Fruit fly (Drosophila melanogaster): ENCODE data around the gene CG17129.

The CG17129 gene

dm6 chr3L:698748-699367, 18.7 kb upstream of the CG17129 start, which contains the start of gene CG13894 (continued):
- 0 out of 2 replicates have a peak, but pooled peaks have one; percentile 7 for TF ChIP-seq CG8765 (GFP tag; IDR thresholded peaks at IDR 0.05)
- no peak for TF ChIP-seq vnd (GFP tag; IDR thresholded peaks at IDR 0.05; ENCODE audit: partially characterized antibody)
- TF ChIP-seq ftz-f1 (GFP tag; optimal IDR thresholded peaks at IDR 0.05): no peak
- peak; percentile 71; the same call in 2 of the 3 replicates for TF ChIP-seq ci (GFP tag; IDR thresholded peaks at IDR 0.05)
- peak; percentile 46; the same call in 1 of the 2 replicates for TF ChIP-seq Bgb (GFP tag; IDR thresholded peaks at IDR 0.05; ENCODE audit: partially characterized antibody)
- TF ChIP-seq CG15514 (GFP tag; optimal IDR thresholded peaks at IDR 0.05): peak; percentile 56
- no peak for TF ChIP-seq CG3847 (GFP tag; IDR thresholded peaks at IDR 0.05)
- TF ChIP-seq dpn (GFP tag; optimal IDR thresholded peaks at IDR 0.05): no peak
- peak; percentile 47 for TF ChIP-seq ash1 (GFP tag; optimal IDR thresholded peaks at IDR 0.05)
- TF ChIP-seq Optix (GFP tag; IDR thresholded peaks at IDR 0.05): 0 out of 3 replicates have a peak, but pooled peaks have one; percentile 17
- TF ChIP-seq CG16813 (GFP tag; IDR thresholded peaks at IDR 0.05; ENCODE audit: partially characterized antibody): 0 out of 3 replicates have a peak, but pooled peaks have one; percentile 25
- 0 out of 2 replicates have a peak, but pooled peaks have one; percentile 19 for TF ChIP-seq Ptx1 (GFP tag; IDR thresholded peaks at IDR 0.05)
- 0 out of 4 replicates have a peak, but pooled peaks have one; percentile 38 for TF ChIP-seq Dll (GFP tag; IDR thresholded peaks at IDR 0.05; ENCODE audit: partially characterized antibody)
- TF ChIP-seq CG13775 (GFP tag; optimal IDR thresholded peaks at IDR 0.05): no peak
- TF ChIP-seq CG8089 (GFP tag; optimal IDR thresholded peaks at IDR 0.05): no peak
- TF ChIP-seq Drgx (GFP tag; IDR thresholded peaks at IDR 0.05): peak; percentile 31; the same call in 1 of the 2 replicates
- TF ChIP-seq CG11723 (GFP tag; optimal IDR thresholded peaks at IDR 0.05): no peak
- peak; percentile 40 for TF ChIP-seq CG11398 (GFP tag; optimal IDR thresholded peaks at IDR 0.05)
- TF ChIP-seq oc (tag; optimal IDR thresholded peaks at IDR 0.05): peak; percentile 61
- no peak for TF ChIP-seq Max (GFP tag; optimal IDR thresholded peaks at IDR 0.05)
- TF ChIP-seq CG5180 (GFP tag; optimal IDR thresholded peaks at IDR 0.05): peak; percentile 91
- TF ChIP-seq Sox102F (GFP tag; optimal IDR thresholded peaks at IDR 0.05): no peak
- peak; percentile 77 for TF ChIP-seq chm (GFP tag; IDR thresholded peaks at IDR 0.05)
- peak; percentile 37 for TF ChIP-seq lab (GFP tag; optimal IDR thresholded peaks at IDR 0.05)
- peak; percentile 100 for TF ChIP-seq CG13894 (tag; optimal IDR thresholded peaks at IDR 0.05)
- TF ChIP-seq jumu (GFP tag; optimal IDR thresholded peaks at IDR 0.05): no peak
- no peak for TF ChIP-seq gem (tag; optimal IDR thresholded peaks at IDR 0.05)
- TF ChIP-seq CG12391 (tag; optimal IDR thresholded peaks at IDR 0.05): no peak
- TF ChIP-seq CG1603 (tag; optimal IDR thresholded peaks at IDR 0.05): peak; percentile 13
- peak; percentile 90; the same call in 1 of the 2 replicates for TF ChIP-seq Adf1 (GFP tag; IDR thresholded peaks at IDR 0.05)
- TF ChIP-seq Atf6 (GFP tag; IDR thresholded peaks at IDR 0.05): no peak; the same call in 1 of the 2 replicates
- peak; percentile 53; the same call in 1 of the 2 replicates for TF ChIP-seq Awh (GFP tag; IDR thresholded peaks at IDR 0.05)
- TF ChIP-seq trem (tag; optimal IDR thresholded peaks at IDR 0.05): no peak
- peak; percentile 25 for TF ChIP-seq slp2 (GFP tag; optimal IDR thresholded peaks at IDR 0.05)
- peak; percentile 24; the same call in 1 of the 2 replicates for TF ChIP-seq CG42726 (GFP tag; IDR thresholded peaks at IDR 0.05; ENCODE audit: partially characterized antibody)
- no peak for TF ChIP-seq CG14860 (GFP tag; IDR thresholded peaks at IDR 0.05; ENCODE audit: partially characterized antibody)
- no peak for TF ChIP-seq dati (GFP tag; IDR thresholded peaks at IDR 0.05)
- 0 out of 2 replicates have a peak, but pooled peaks have one; percentile 22 for TF ChIP-seq sens-2 (GFP tag; IDR thresholded peaks at IDR 0.05)
- TF ChIP-seq Deaf1 (tag; optimal IDR thresholded peaks at IDR 0.05): peak; percentile 95
- TF ChIP-seq CG32532 (GFP tag; IDR thresholded peaks at IDR 0.05): peak; percentile 21; the same call in 1 of the 2 replicates
- no peak for TF ChIP-seq CG43689 (GFP tag; IDR thresholded peaks at IDR 0.05)
- no peak for TF ChIP-seq tx (GFP tag; optimal IDR thresholded peaks at IDR 0.05)
- TF ChIP-seq z (GFP tag; IDR thresholded peaks at IDR 0.05): peak; percentile 68; the same call in 1 of the 3 replicates
- TF ChIP-seq ewg (GFP tag; optimal IDR thresholded peaks at IDR 0.05): no peak
- TF ChIP-seq CG6791 (GFP tag; IDR thresholded peaks at IDR 0.05; ENCODE audit: partially characterized antibody): peak; percentile 88
- peak; percentile 21 for TF ChIP-seq CG10274 (GFP tag; optimal IDR thresholded peaks at IDR 0.05)
- no peak for TF ChIP-seq pum (GFP tag; optimal IDR thresholded peaks at IDR 0.05)
- no peak for TF ChIP-seq sug (tag; optimal IDR thresholded peaks at IDR 0.05)
